Worm (Caenorhabditis elegans) whole organism, late embryonic: ENCODE results near the gene B0416.7.

ENCODE experiments used
- C08G9.2 ChIP-seq: sonication (generic microtip); optimal IDR thresholded peaks from 2 replicates; lab custom pipeline; 2016; ENCODE audit warnings: mild to moderate bottlenecking, missing genetic modification characterization, moderate library complexity, missing compliant biosample characterization
- C38D4.7 ChIP-seq: fragments of 200-800 bp; sonication (Bioruptor generic); optimal IDR thresholded peaks from 2 replicates; lab custom pipeline; 2018; ENCODE audit warnings: mild to moderate bottlenecking, missing genetic modification characterization, moderate library complexity, missing compliant biosample characterization
- ama-1 ChIP-seq: fragments of 150-350 bp; optimal IDR thresholded peaks from 2 replicates; lab custom pipeline; 2014
- ceh-14 ChIP-seq: sonication (generic microtip); optimal IDR thresholded peaks from 2 replicates; lab custom pipeline; 2016; ENCODE audit warnings: missing genotype, missing genetic modification characterization, missing compliant biosample characterization
- ceh-19 ChIP-seq: fragments of 200-800 bp; sonication (Bioruptor generic); optimal IDR thresholded peaks from 2 replicates; lab custom pipeline; 2018; ENCODE audit warnings: mild to moderate bottlenecking, missing genetic modification characterization, missing compliant biosample characterization
- ceh-2 ChIP-seq: sonication (generic microtip); optimal IDR thresholded peaks from 2 replicates; lab custom pipeline; 2016; ENCODE audit warnings: missing genotype, missing genetic modification characterization, missing compliant biosample characterization
- ceh-24 ChIP-seq: sonication (generic microtip); optimal IDR thresholded peaks from 2 replicates; lab custom pipeline; 2016; ENCODE audit warnings: mild to moderate bottlenecking, missing genetic modification characterization, missing compliant biosample characterization
- ceh-31 ChIP-seq: sonication (generic microtip); optimal IDR thresholded peaks from 2 replicates; lab custom pipeline; 2016; ENCODE audit warnings: missing genetic modification characterization, missing compliant biosample characterization
- ceh-45 ChIP-seq: fragments of 200-800 bp; sonication (Bioruptor generic); IDR thresholded peaks from 2 replicates; pipeline ENCODE4 v1.3.6; 2022; ENCODE audit warnings: missing genetic modification reagents, missing genetic modification characterization, missing compliant biosample characterization
- ceh-48 ChIP-seq: sonication (generic microtip); optimal IDR thresholded peaks from 2 replicates; lab custom pipeline; 2016; ENCODE audit warnings: missing genetic modification characterization, inconsistent platforms, missing compliant biosample characterization
- ceh-6 ChIP-seq: fragments of 200-800 bp; sonication (Bioruptor generic); optimal IDR thresholded peaks from 2 replicates; lab custom pipeline; 2018; ENCODE audit warnings: mild to moderate bottlenecking, missing genetic modification characterization, missing compliant biosample characterization
- ceh-9 ChIP-seq: sonication (generic microtip); optimal IDR thresholded peaks from 2 replicates; lab custom pipeline; 2016; ENCODE audit warnings: mild to moderate bottlenecking, missing genetic modification characterization, inconsistent platforms, missing compliant biosample characterization
- che-1 ChIP-seq: sonication (generic microtip); optimal IDR thresholded peaks from 2 replicates; lab custom pipeline; 2016; ENCODE audit warnings: mild to moderate bottlenecking, missing genetic modification characterization, missing compliant biosample characterization
- elt-2 ChIP-seq: sonication (generic microtip); optimal IDR thresholded peaks from 2 replicates; lab custom pipeline; 2016; ENCODE audit warnings: missing genetic modification reagents, missing genetic modification characterization, missing compliant biosample characterization
- elt-4 ChIP-seq: sonication (generic microtip); optimal IDR thresholded peaks from 2 replicates; lab custom pipeline; 2016; ENCODE audit warnings: missing genetic modification characterization, missing compliant biosample characterization
- ets-4 ChIP-seq: sonication (generic microtip); optimal IDR thresholded peaks from 2 replicates; lab custom pipeline; 2016; ENCODE audit warnings: missing genetic modification characterization, missing compliant biosample characterization
- fax-1 ChIP-seq: sonication (generic microtip); optimal IDR thresholded peaks from 2 replicates; lab custom pipeline; 2016; ENCODE audit warnings: missing genotype, missing genetic modification characterization, missing compliant biosample characterization
- fkh-10 ChIP-seq: fragments of 150-350 bp; optimal IDR thresholded peaks from 2 replicates; lab custom pipeline; 2014; ENCODE audit warnings: missing biosample characterization, missing genetic modification reagents, missing genetic modification characterization
- fkh-6 ChIP-seq: sonication (generic microtip); optimal IDR thresholded peaks from 2 replicates; lab custom pipeline; 2016; ENCODE audit warnings: missing genetic modification characterization, missing compliant biosample characterization
- gmeb-2 ChIP-seq: sonication (generic microtip); optimal IDR thresholded peaks from 2 replicates; lab custom pipeline; 2016; ENCODE audit warnings: missing genetic modification characterization, inconsistent platforms, missing compliant biosample characterization
- hlh-13 ChIP-seq: fragments of 200-800 bp; sonication (Bioruptor generic); optimal IDR thresholded peaks from 2 replicates; lab custom pipeline; 2018; ENCODE audit warnings: mild to moderate bottlenecking, missing genetic modification characterization, missing compliant biosample characterization
- hlh-15 ChIP-seq: sonication (generic microtip); optimal IDR thresholded peaks from 2 replicates; lab custom pipeline; 2016; ENCODE audit warnings: missing genetic modification characterization, missing compliant biosample characterization
- hlh-30 ChIP-seq: sonication (generic microtip); optimal IDR thresholded peaks from 2 replicates; lab custom pipeline; 2017; ENCODE audit warnings: antibody characterized with exemption, missing genetic modification characterization, missing compliant biosample characterization; ENCODE audit not compliant: insufficient read depth
- hlh-6 ChIP-seq: sonication (generic microtip); optimal IDR thresholded peaks from 2 replicates; lab custom pipeline; 2016; ENCODE audit warnings: missing genotype, missing genetic modification characterization, missing compliant biosample characterization
- hlh-8 ChIP-seq: sonication (generic microtip); optimal IDR thresholded peaks from 2 replicates; lab custom pipeline; 2016; ENCODE audit warnings: missing genotype, missing genetic modification characterization, missing compliant biosample characterization
- lin-11 ChIP-seq: fragments of 200-800 bp; sonication (Bioruptor generic); optimal IDR thresholded peaks from 2 replicates; lab custom pipeline; 2018; ENCODE audit warnings: mild to moderate bottlenecking, missing genetic modification characterization, missing compliant biosample characterization
- madf-2 ChIP-seq: sonication (generic microtip); optimal IDR thresholded peaks from 2 replicates; lab custom pipeline; 2017; ENCODE audit warnings: missing genetic modification characterization, missing compliant biosample characterization
- mec-3 ChIP-seq: sonication (generic microtip); optimal IDR thresholded peaks from 2 replicates; lab custom pipeline; 2016; ENCODE audit warnings: borderline replicate concordance, missing genetic modification characterization, missing compliant biosample characterization
- nfya-1 ChIP-seq: sonication (generic microtip); optimal IDR thresholded peaks from 2 replicates; lab custom pipeline; 2017; ENCODE audit warnings: missing genetic modification characterization, mild to moderate bottlenecking, missing compliant biosample characterization, antibody characterized with exemption, moderate library complexity
- nhr-232 ChIP-seq: sonication (generic microtip); optimal IDR thresholded peaks from 2 replicates; lab custom pipeline; 2016; ENCODE audit warnings: missing genetic modification characterization, missing compliant biosample characterization
- npax-4 ChIP-seq: sonication (generic microtip); optimal IDR thresholded peaks from 2 replicates; lab custom pipeline; 2016; ENCODE audit warnings: missing genetic modification characterization, missing compliant biosample characterization
- pag-3 ChIP-seq: sonication (generic microtip); optimal IDR thresholded peaks from 2 replicates; lab custom pipeline; 2016; ENCODE audit warnings: missing compliant biosample characterization, missing genetic modification characterization, borderline replicate concordance
- pax-1 ChIP-seq: fragments of 150-350 bp; optimal IDR thresholded peaks from 2 replicates; lab custom pipeline; 2014; ENCODE audit warnings: missing biosample characterization, missing genetic modification characterization
- pha-4 ChIP-seq: fragments of 150-350 bp; optimal IDR thresholded peaks from 2 replicates; lab custom pipeline; 2018; ENCODE audit warnings: missing biosample characterization, missing genetic modification reagents, missing genetic modification characterization
- pros-1 ChIP-seq: fragments of 150-350 bp; optimal IDR thresholded peaks from 2 replicates; lab custom pipeline; 2014; ENCODE audit warnings: missing biosample characterization, missing genetic modification reagents, missing genetic modification characterization
- ref-2 ChIP-seq: sonication (generic microtip); optimal IDR thresholded peaks from 2 replicates; lab custom pipeline; 2016; ENCODE audit warnings: missing genetic modification characterization, missing compliant biosample characterization
- rnt-1 ChIP-seq: sonication (generic microtip); optimal IDR thresholded peaks from 2 replicates; lab custom pipeline; 2016; ENCODE audit warnings: missing genetic modification characterization, missing compliant biosample characterization
- sdc-2 ChIP-seq: sonication (generic microtip); optimal IDR thresholded peaks from 2 replicates; lab custom pipeline; 2016; ENCODE audit warnings: missing genotype, missing genetic modification characterization, missing compliant biosample characterization
- syd-9 ChIP-seq: sonication (generic microtip); optimal IDR thresholded peaks from 2 replicates; lab custom pipeline; 2016; ENCODE audit warnings: mild to moderate bottlenecking, missing genetic modification characterization, moderate library complexity, missing compliant biosample characterization
- tbx-2 ChIP-seq: sonication (generic microtip); optimal IDR thresholded peaks from 2 replicates; lab custom pipeline; 2016; ENCODE audit warnings: missing genetic modification characterization, missing compliant biosample characterization
- tbx-7 ChIP-seq: sonication (generic microtip); optimal IDR thresholded peaks from 2 replicates; lab custom pipeline; 2016; ENCODE audit warnings: missing genotype, missing genetic modification characterization, missing compliant biosample characterization
- unc-3 ChIP-seq, 2 experiments: fragments of 200-800 bp in 1 of 2; sonication (Bioruptor generic) in 1 of 2; sonication (generic microtip) in 1 of 2; conservative IDR thresholded peaks in 1 of 2; optimal IDR thresholded peaks in 1 of 2; 2 replicates each; pipeline versions ENCODE4 v1.3.6 to Lab custom; 2016 to 2022; ENCODE audit warnings: missing compliant biosample characterization in 2 of 2, missing genetic modification characterization in 2 of 2, missing genetic modification reagents in 1 of 2
- unc-42 ChIP-seq: sonication (generic microtip); optimal IDR thresholded peaks from 2 replicates; lab custom pipeline; 2016; ENCODE audit warnings: missing genotype, missing genetic modification characterization, missing compliant biosample characterization
- unc-55 ChIP-seq: sonication (generic microtip); optimal IDR thresholded peaks from 2 replicates; lab custom pipeline; 2017; ENCODE audit warnings: missing biosample characterization, missing genetic modification reagents, missing genetic modification characterization
- unc-86 ChIP-seq: sonication (generic microtip); optimal IDR thresholded peaks from 2 replicates; lab custom pipeline; 2016; ENCODE audit warnings: missing genetic modification characterization, missing compliant biosample characterization
- zip-5 ChIP-seq: sonication (generic microtip); optimal IDR thresholded peaks from 2 replicates; lab custom pipeline; 2016; ENCODE audit warnings: missing genetic modification characterization, missing compliant biosample characterization

Gene B0416.7

DNA sequence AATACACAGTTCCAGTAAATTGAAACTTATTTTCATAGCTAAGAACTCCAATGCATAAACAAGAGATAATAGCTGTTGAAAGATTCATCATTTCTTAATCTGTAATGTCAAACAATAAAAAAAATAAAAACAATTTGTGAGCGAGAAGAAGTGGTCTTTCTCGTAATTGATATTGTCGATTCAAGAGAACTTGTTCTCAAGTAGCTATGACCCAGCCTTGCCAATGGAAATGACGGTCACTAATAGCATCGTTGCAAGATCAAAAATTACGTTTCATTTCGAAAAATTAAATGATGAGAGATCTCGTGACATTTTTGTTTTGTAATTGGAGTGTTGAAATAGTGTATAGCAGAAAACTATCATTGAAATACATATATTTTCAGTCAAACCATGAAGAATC is at the start of gene B0416.7:
B0416.7 (minus strand) TSS at position 101 of the 400 bp plus-strand sequence.
- TF ChIP-seq mec-3 (no peak), ceh-14 (tag; lab: Kevin White, UChicago) (no peak), C38D4.7 (GFP tag; lab: Kevin White, UChicago) (no peak), ama-1 (no peak), hlh-13 (GFP tag; lab: Kevin White, UChicago) (no peak), gmeb-2 (tag; lab: Kevin White, UChicago) (no peak), C08G9.2 (tag; lab: Kevin White, UChicago) (no peak)

DNA sequence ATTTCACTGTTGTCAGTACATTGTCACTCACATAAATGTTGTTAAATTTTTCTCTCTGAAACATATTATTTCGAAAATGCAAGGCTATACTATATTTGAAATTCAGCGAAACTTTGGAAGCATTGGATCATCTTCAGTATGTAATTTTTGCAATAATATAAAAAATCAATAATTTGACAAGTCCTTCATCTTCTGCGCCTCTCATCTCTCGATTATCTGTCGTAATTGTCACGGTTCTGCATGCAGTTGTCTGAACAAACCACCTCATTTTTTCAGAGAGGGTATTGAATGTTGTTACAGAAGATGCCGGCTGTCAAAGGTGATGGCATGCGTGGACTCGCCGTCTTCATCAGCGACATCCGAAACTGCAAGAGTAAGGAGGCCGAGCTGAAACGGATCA is 40.6 kb upstream of the B0416.7 start, which contains the start of gene apa-2:
apa-2 (plus strand) TSS at position 301 of the 400 bp plus-strand sequence.
- TF ChIP-seq unc-55 (GFP tag; lab: Kevin White, UChicago) (no peak), ceh-14 (tag; lab: Kevin White, UChicago) (no peak), unc-3 (GFP tag; conservative IDR thresholded peaks at IDR 0.05; lab: Robert Waterston, UW) (no peak), unc-3 (tag; optimal IDR thresholded peaks at IDR 0.05; lab: Kevin White, UChicago) (no peak), ceh-6 (GFP tag; lab: Kevin White, UChicago) (no peak), ceh-48 (tag; lab: Kevin White, UChicago) (no peak), mec-3 (no peak), madf-2 (no peak), pha-4 (no peak), lin-11 (tag; lab: Kevin White, UChicago) (no peak), ref-2 (no peak), nfya-1 (no peak), ceh-2 (tag; lab: Kevin White, UChicago) (no peak), elt-2 (tag; lab: Kevin White, UChicago) (no peak), ceh-9 (tag; lab: Kevin White, UChicago) (no peak), fax-1 (tag; lab: Kevin White, UChicago) (no peak), fkh-6 (tag; lab: Kevin White, UChicago) (no peak), unc-86 (no peak), nhr-232 (tag; lab: Kevin White, UChicago) (no peak), elt-4 (tag; lab: Kevin White, UChicago) (no peak), tbx-7 (tag; lab: Kevin White, UChicago) (no peak)

DNA sequence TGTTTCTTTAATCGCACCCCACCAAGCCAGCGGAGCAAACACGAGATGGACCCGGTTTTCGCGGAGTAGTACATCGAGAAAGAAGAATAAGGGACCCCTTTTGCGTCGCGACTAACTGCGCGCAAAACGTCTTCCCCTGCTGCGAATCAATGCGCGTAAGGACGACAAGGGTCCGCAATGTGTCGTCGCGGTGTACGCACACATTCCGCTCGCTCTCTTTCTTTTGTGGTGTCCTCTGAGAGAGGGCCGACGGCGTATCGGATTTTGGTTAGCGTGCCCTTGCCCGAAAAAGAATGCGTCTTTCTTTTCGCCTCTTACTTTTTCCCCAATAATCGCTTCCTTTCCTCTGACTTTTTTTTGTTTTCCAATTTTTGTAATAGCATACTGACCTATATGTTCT is 40.1 kb upstream of the B0416.7 start:
- TF ChIP-seq hlh-30 (tag; lab: Kevin White, UChicago) (peak; percentile 57), pros-1 (tag; lab: Kevin White, UChicago) (peak; percentile 62), unc-86 (peak; percentile 47), zip-5 (tag; lab: Kevin White, UChicago) (no peak), ceh-14 (tag; lab: Kevin White, UChicago) (peak; percentile 35), tbx-2 (tag; lab: Kevin White, UChicago) (peak; percentile 86), unc-42 (tag; lab: Kevin White, UChicago) (peak; percentile 90), lin-11 (tag; lab: Kevin White, UChicago) (no peak), pag-3 (tag; lab: Kevin White, UChicago) (no peak), ceh-48 (tag; lab: Kevin White, UChicago) (peak; percentile 81), fkh-10 (GFP tag; lab: Kevin White, UChicago) (peak; percentile 55), syd-9 (peak; percentile 19), hlh-8 (tag; lab: Kevin White, UChicago) (peak; percentile 13), fkh-6 (tag; lab: Kevin White, UChicago) (peak; percentile 22), ceh-19 (GFP tag; lab: Kevin White, UChicago) (peak; percentile 42), ref-2 (peak; percentile 84), unc-55 (GFP tag; lab: Kevin White, UChicago) (peak; percentile 75), sdc-2 (peak; percentile 87), elt-2 (tag; lab: Kevin White, UChicago) (peak; percentile 20), pax-1 (tag; lab: Kevin White, UChicago) (no peak), ceh-45 (0 out of 2 replicates have a peak, but pooled peaks have one; percentile 18), C38D4.7 (GFP tag; lab: Kevin White, UChicago) (no peak), ceh-31 (tag; lab: Kevin White, UChicago) (peak; percentile 89), che-1 (tag; lab: Kevin White, UChicago) (no peak), ceh-2 (tag; lab: Kevin White, UChicago) (peak; percentile 37), hlh-15 (tag; lab: Kevin White, UChicago) (no peak), madf-2 (peak; percentile 22), tbx-7 (tag; lab: Kevin White, UChicago) (no peak), rnt-1 (tag; lab: Kevin White, UChicago) (peak; percentile 55), ets-4 (tag; lab: Kevin White, UChicago) (peak; percentile 24), ceh-24 (tag; lab: Kevin White, UChicago) (no peak), ama-1 (no peak), npax-4 (tag; lab: Kevin White, UChicago) (no peak), fax-1 (tag; lab: Kevin White, UChicago) (peak; percentile 2), hlh-6 (no peak), ceh-6 (GFP tag; lab: Kevin White, UChicago) (no peak), C08G9.2 (tag; lab: Kevin White, UChicago) (peak; percentile 25)
